Fruit fly (Drosophila melanogaster): Measurements from ENCODE around the gene BobA.

DNA sequence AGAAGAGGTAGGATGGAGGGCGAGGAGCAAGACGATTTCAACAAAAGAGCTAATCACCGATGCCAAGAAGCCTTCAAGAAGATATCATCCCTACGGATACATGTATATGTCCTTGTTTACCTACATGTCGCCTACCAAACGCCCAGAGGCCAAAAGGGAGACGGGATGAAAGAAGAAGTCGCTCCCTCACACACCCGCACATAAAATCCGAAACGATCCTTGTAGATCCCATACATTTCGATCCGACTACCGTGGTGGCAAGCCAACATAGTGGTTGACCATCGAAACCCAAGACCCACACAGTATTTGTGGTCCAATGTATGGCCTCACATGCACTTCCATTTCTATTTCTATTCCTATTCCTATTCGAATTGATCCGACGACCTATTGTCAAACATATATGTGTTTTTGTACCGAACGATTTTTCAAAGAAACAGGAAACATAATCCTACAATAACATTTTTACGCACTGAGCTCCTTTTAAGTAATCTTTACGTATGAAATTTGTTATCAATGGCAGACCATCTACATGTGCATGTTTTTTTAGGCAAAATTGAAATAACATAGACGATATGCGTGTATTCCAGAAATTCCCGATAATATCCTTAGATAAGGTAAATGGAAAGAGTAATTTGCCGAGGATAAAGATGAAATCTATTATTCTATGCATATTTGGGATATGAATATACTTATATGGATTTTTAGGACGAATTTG is 12.8 kb upstream of the BobA start:
- TF ChIP-seq CG34367 (tag; optimal IDR thresholded peaks at IDR 0.05) (no peak), CG13204 (GFP tag; optimal IDR thresholded peaks at IDR 0.05) (no peak), Snoo (tag; optimal IDR thresholded peaks at IDR 0.05) (no peak), CG14655 (GFP tag; optimal IDR thresholded peaks at IDR 0.05) (no peak), EcR (GFP tag; optimal IDR thresholded peaks at IDR 0.05) (no peak), fd96Ca (GFP tag; IDR thresholded peaks at IDR 0.05) (no peak), CG32121 (GFP tag; IDR thresholded peaks at IDR 0.05) (no peak), Ets98B (GFP tag; IDR thresholded peaks at IDR 0.05) (no peak), D1 (tag; optimal IDR thresholded peaks at IDR 0.05) (no peak), CG10348 (GFP tag; IDR thresholded peaks at IDR 0.05) (no peak), CG8159 (tag; optimal IDR thresholded peaks at IDR 0.05) (no peak)

Data from whole organism, pupa.